Fruit fly (Drosophila melanogaster) whole organism, pupa: Measurements from ENCODE around the gene CG5641.

ENCODE experiments used
- CG10348 ChIP-seq: fragments of 200-800 bp; sonication (Bioruptor generic); IDR thresholded peaks from 2 replicates; pipeline ENCODE4 v1.3.6; 2022; ENCODE audit warnings: missing biosample characterization, missing genetic modification characterization
- CG12605 ChIP-seq: fragments of 200-800 bp; sonication (Bioruptor generic); IDR thresholded peaks from 2 replicates; pipeline ENCODE4 v1.3.6; 2022; ENCODE audit warnings: missing biosample characterization, missing genetic modification characterization
- CG13204 ChIP-seq: fragments of 200-800 bp; sonication (Bioruptor generic); optimal IDR thresholded peaks from 2 replicates; lab custom pipeline; 2018; ENCODE audit warnings: missing biosample characterization, mild to moderate bottlenecking, missing genetic modification characterization, moderate library complexity
- CG14655 ChIP-seq: fragments of 200-800 bp; sonication (Bioruptor generic); optimal IDR thresholded peaks from 3 replicates; lab custom pipeline; 2017; ENCODE audit warnings: mild to moderate bottlenecking, missing biosample characterization, missing genetic modification reagents, missing genetic modification characterization
- CG15710 ChIP-seq: fragments of 200-800 bp; sonication (Bioruptor generic); optimal IDR thresholded peaks from 2 replicates; lab custom pipeline; 2018; ENCODE audit warnings: missing biosample characterization, mild to moderate bottlenecking, missing genetic modification characterization, moderate library complexity
- CG17806 ChIP-seq: fragments of 200-800 bp; sonication (Bioruptor generic); optimal IDR thresholded peaks from 2 replicates; lab custom pipeline; 2018; ENCODE audit warnings: missing biosample characterization, mild to moderate bottlenecking, missing genetic modification characterization, moderate library complexity
- CG32121 ChIP-seq: fragments of 200-800 bp; sonication (Bioruptor generic); IDR thresholded peaks from 2 replicates; pipeline ENCODE4 v1.3.6; 2022; ENCODE audit warnings: missing biosample characterization, missing genetic modification characterization
- CG34367 ChIP-seq: fragments of 200-800 bp; sonication (Bioruptor generic); optimal IDR thresholded peaks from 2 replicates; lab custom pipeline; 2018; ENCODE audit warnings: missing biosample characterization, mild to moderate bottlenecking, missing genetic modification characterization
- CG4496 ChIP-seq: fragments of 200-800 bp; sonication (Bioruptor generic); IDR thresholded peaks from 3 replicates; pipeline ENCODE4 v1.3.6; 2022; ENCODE audit warnings: missing biosample characterization, missing genetic modification characterization
- CG8159 ChIP-seq: fragments of 200-800 bp; sonication (Bioruptor generic); optimal IDR thresholded peaks from 3 replicates; lab custom pipeline; 2018; ENCODE audit warnings: missing biosample characterization, mild to moderate bottlenecking, missing genetic modification characterization, moderate library complexity
- CG8301 ChIP-seq: fragments of 200-800 bp; sonication (Bioruptor generic); optimal IDR thresholded peaks from 2 replicates; lab custom pipeline; 2018; ENCODE audit warnings: missing biosample characterization, mild to moderate bottlenecking, missing genetic modification characterization
- CG9948 ChIP-seq: fragments of 200-800 bp; sonication (Bioruptor generic); optimal IDR thresholded peaks from 2 replicates; lab custom pipeline; 2018; ENCODE audit warnings: missing biosample characterization, mild to moderate bottlenecking, missing genetic modification characterization, moderate library complexity
- D1 ChIP-seq: fragments of 200-800 bp; sonication (Bioruptor generic); optimal IDR thresholded peaks from 2 replicates; lab custom pipeline; 2018; ENCODE audit warnings: missing biosample characterization, mild to moderate bottlenecking, missing genetic modification characterization, moderate library complexity
- EcR ChIP-seq: fragments of 200-800 bp; sonication (Bioruptor generic); optimal IDR thresholded peaks from 3 replicates; lab custom pipeline; 2019; ENCODE audit warnings: missing biosample characterization, missing genetic modification characterization, mild to moderate bottlenecking, moderate library complexity, missing genetic modification reagents
- Ets98B ChIP-seq: fragments of 200-800 bp; sonication (Bioruptor generic); IDR thresholded peaks from 2 replicates; pipeline ENCODE4 v1.3.6; 2022; ENCODE audit warnings: missing biosample characterization, missing genetic modification characterization
- Pif1A ChIP-seq: fragments of 200-800 bp; sonication (Bioruptor generic); optimal IDR thresholded peaks from 3 replicates; lab custom pipeline; 2016; ENCODE audit warnings: missing biosample characterization, missing genetic modification characterization
- Pif1B ChIP-seq: fragments of 200-800 bp; sonication (Bioruptor generic); optimal IDR thresholded peaks from 3 replicates; lab custom pipeline; 2016; ENCODE audit warnings: missing biosample characterization, missing genetic modification characterization
- Snoo ChIP-seq: fragments of 200-800 bp; sonication (Bioruptor generic); optimal IDR thresholded peaks from 3 replicates; lab custom pipeline; 2017; ENCODE audit warnings: missing biosample characterization, mild to moderate bottlenecking, missing genetic modification characterization, inconsistent platforms
- fd96Ca ChIP-seq: fragments of 200-800 bp; sonication (Bioruptor generic); IDR thresholded peaks from 3 replicates; pipeline ENCODE4 v1.3.6; 2022; ENCODE audit warnings: missing biosample characterization, missing genetic modification characterization
- gl ChIP-seq: fragments of 200-800 bp; sonication (Bioruptor generic); optimal IDR thresholded peaks from 2 replicates; lab custom pipeline; 2018; ENCODE audit warnings: missing biosample characterization, mild to moderate bottlenecking, missing genetic modification characterization
- rn ChIP-seq: fragments of 200-800 bp; sonication (Bioruptor generic); IDR thresholded peaks from 2 replicates; pipeline ENCODE4 v1.3.6; 2022; ENCODE audit warnings: missing biosample characterization, missing genetic modification characterization

The CG5641 gene

dm6 chr3R:12426310-12426653, 2.8 kb downstream of the CG5641 start, which contains the start of gene NANS:
TSS of gene NANS (plus strand) at chr3R:12426578.
- TF ChIP-seq gl = no peak
- TF ChIP-seq CG34367 (tag; lab: Kevin White, UChicago) = no peak
- TF ChIP-seq CG10348 (GFP tag; lab: Robert Waterston, UW) = no peak
- no peak for TF ChIP-seq CG13204 (GFP tag; lab: Kevin White, UChicago)
- no peak for TF ChIP-seq EcR (GFP tag; lab: Kevin White, UChicago)
- TF ChIP-seq CG32121 (GFP tag; lab: Robert Waterston, UW) = no peak
- no peak for TF ChIP-seq Pif1B (GFP tag; lab: Kevin White, UChicago)
- no peak for TF ChIP-seq CG14655 (GFP tag; lab: Kevin White, UChicago)
- TF ChIP-seq Pif1A (GFP tag; lab: Kevin White, UChicago) = no peak
- TF ChIP-seq CG9948 = no peak
- TF ChIP-seq CG4496 (GFP tag; lab: Robert Waterston, UW) = no peak
- no peak for TF ChIP-seq D1 (tag; lab: Kevin White, UChicago)
- no peak for TF ChIP-seq Snoo
- TF ChIP-seq CG17806 (tag; lab: Kevin White, UChicago) = no peak
- TF ChIP-seq CG15710 (tag; lab: Kevin White, UChicago) = no peak
- no peak for TF ChIP-seq CG8159
- no peak for TF ChIP-seq Ets98B (GFP tag; lab: Robert Waterston, UW)
- TF ChIP-seq rn (GFP tag; lab: Robert Waterston, UW) = no peak
- no peak for TF ChIP-seq fd96Ca (GFP tag; lab: Robert Waterston, UW)

- TF ChIP-seq CG15710 (tag; lab: Kevin White, UChicago) = peak; percentile 10
- TF ChIP-seq Snoo = peak; percentile 31
- no peak for TF ChIP-seq fd96Ca (GFP tag; lab: Robert Waterston, UW)
- no peak for TF ChIP-seq gl
These were observed 3.4 kb downstream of the CG5641 start, which contains the start of gene Pp1-87B for dm6 chr3R:12425510-12426309. TSS of gene Pp1-87B (minus strand) at chr3R:12425917.

dm6 chr3R:12423997-12424396, 5.1 kb downstream of the CG5641 start:
- TF ChIP-seq EcR (GFP tag; lab: Kevin White, UChicago) = peak; percentile 2
- no peak for TF ChIP-seq CG14655 (GFP tag; lab: Kevin White, UChicago)

dm6 chr3R:12422379-12422975, 6.6 kb downstream of the CG5641 start, which contains the start of the genes Scgbeta and CG17202:
TSS of gene Scgbeta (minus strand) at chr3R:12422429.
TSS of gene CG17202 (plus strand) at chr3R:12422768.
- TF ChIP-seq CG12605 (GFP tag; lab: Robert Waterston, UW) (no peak; the same call in 1 of the 2 replicates), Ets98B (GFP tag; lab: Robert Waterston, UW) (peak; percentile 22; the same call in 1 of the 2 replicates)

- TF ChIP-seq EcR (GFP tag; lab: Kevin White, UChicago) (peak; percentile 24), CG4496 (GFP tag; lab: Robert Waterston, UW) (no peak)
These were observed 15.7 kb downstream of the CG5641 start, which contains the start of the genes Dip-C and pps for dm6 chr3R:12413274-12413958. TSS of gene Dip-C (minus strand) at chr3R:12413759. TSS of gene pps (plus strand) at chr3R:12413828.

- no peak for TF ChIP-seq CG9948
- TF ChIP-seq CG32121 (GFP tag; lab: Robert Waterston, UW) = no peak
- no peak for TF ChIP-seq CG14655 (GFP tag; lab: Kevin White, UChicago)
- TF ChIP-seq CG8301 (tag; lab: Kevin White, UChicago) = no peak
- TF ChIP-seq Pif1A (GFP tag; lab: Kevin White, UChicago) = no peak
- no peak for TF ChIP-seq Ets98B (GFP tag; lab: Robert Waterston, UW)
- no peak for TF ChIP-seq EcR (GFP tag; lab: Kevin White, UChicago)
These were observed 17.6 kb downstream of the CG5641 start for dm6 chr3R:12411449-12411848.

- no peak for TF ChIP-seq CG15710 (tag; lab: Kevin White, UChicago)
- TF ChIP-seq EcR (GFP tag; lab: Kevin White, UChicago) = peak; percentile 14
- TF ChIP-seq, all 21 proteins: peak for 1
These were observed 20.9 kb downstream of the CG5641 start, which contains the start of gene CG5196 for dm6 chr3R:12408160-12408559. TSS of gene CG5196 (plus strand) at chr3R:12408316.
